Worm (Caenorhabditis elegans): ENCODE data around the gene rps-21.

- TF ChIP-seq elt-3 (tag; optimal IDR thresholded peaks at IDR 0.05): no peak
- TF ChIP-seq unc-62 (GFP tag; optimal IDR thresholded peaks at IDR 0.05): no peak
- TF ChIP-seq lin-39 (tag; optimal IDR thresholded peaks at IDR 0.05): no peak
- TF ChIP-seq lsy-2 (tag; optimal IDR thresholded peaks at IDR 0.05): no peak
- no peak for TF ChIP-seq nhr-77 (tag; optimal IDR thresholded peaks at IDR 0.05)
- no peak for TF ChIP-seq ztf-4 (tag; optimal IDR thresholded peaks at IDR 0.05)
- no peak for TF ChIP-seq skn-1 (tag; optimal IDR thresholded peaks at IDR 0.05)
- no peak for TF ChIP-seq F13H6.1 (tag; optimal IDR thresholded peaks at IDR 0.05)
- no peak for TF ChIP-seq ztf-11 (tag; optimal IDR thresholded peaks at IDR 0.05)
- TF ChIP-seq crh-2 (tag; optimal IDR thresholded peaks at IDR 0.05): no peak
- no peak for TF ChIP-seq gmeb-1 (tag; optimal IDR thresholded peaks at IDR 0.05)
- no peak for TF ChIP-seq nhr-25 (tag; optimal IDR thresholded peaks at IDR 0.05)
- TF ChIP-seq ceh-82 (tag; optimal IDR thresholded peaks at IDR 0.05): no peak
- TF ChIP-seq nhr-237 (tag; optimal IDR thresholded peaks at IDR 0.05): no peak
Measured at ce11 chrIII:7238727-7239126, 49.3 kb upstream of the rps-21 start, which contains the start of gene pars-1.

All from whole organism, L2 larva.